Fruit fly (Drosophila melanogaster) whole organism, embryonic: Measurements from ENCODE around the gene CG31551.

Source experiments
- ATbp ChIP-seq: fragments of 200-800 bp; sonication (Bioruptor generic); optimal IDR thresholded peaks from 2 replicates; lab custom pipeline; 2017; ENCODE audit warnings: missing biosample characterization, mild to moderate bottlenecking, missing genetic modification characterization, missing genetic modification reagents
- Abd-B ChIP-seq: fragments of 200-800 bp; sonication (Bioruptor generic); optimal IDR thresholded peaks from 2 replicates; lab custom pipeline; 2018; ENCODE audit warnings: missing biosample characterization, mild to moderate bottlenecking, missing genetic modification characterization, moderate library complexity
- Atf3 ChIP-seq: fragments of 200-800 bp; sonication (Bioruptor generic); optimal IDR thresholded peaks from 3 replicates; lab custom pipeline; 2016; ENCODE audit warnings: missing biosample characterization, missing genetic modification characterization
- Atf6 ChIP-seq: fragments of 200-800 bp; sonication (Bioruptor generic); IDR thresholded peaks from 2 replicates; pipeline ENCODE4 v1.3.6; 2022; ENCODE audit warnings: missing biosample characterization, missing genetic modification characterization
- BEAF-32 ChIP-seq: fragments of 200-800 bp; sonication (Bioruptor generic); optimal IDR thresholded peaks from 3 replicates; lab custom pipeline; 2017; ENCODE audit warnings: missing biosample characterization, missing genetic modification characterization, mild to moderate bottlenecking, moderate library complexity, missing genetic modification reagents
- CG1024 ChIP-seq: fragments of 200-800 bp; sonication (Bioruptor generic); IDR thresholded peaks from 2 replicates; pipeline ENCODE4 v1.3.6; 2022; ENCODE audit warnings: missing biosample characterization, missing genetic modification characterization
- CG11723 ChIP-seq: fragments of 200-800 bp; sonication (Bioruptor generic); optimal IDR thresholded peaks from 2 replicates; lab custom pipeline; 2017; ENCODE audit warnings: missing biosample characterization, mild to moderate bottlenecking, missing genetic modification characterization
- CG12219 ChIP-seq: fragments of 200-800 bp; sonication (Bioruptor generic); optimal IDR thresholded peaks from 3 replicates; lab custom pipeline; 2018; ENCODE audit warnings: missing biosample characterization, mild to moderate bottlenecking, missing genetic modification characterization
- CG13775 ChIP-seq: fragments of 200-800 bp; sonication (Bioruptor generic); optimal IDR thresholded peaks from 3 replicates; lab custom pipeline; 2017; ENCODE audit warnings: missing biosample characterization, mild to moderate bottlenecking, missing genetic modification characterization
- CG15269 ChIP-seq: fragments of 200-800 bp; sonication (Bioruptor generic); optimal IDR thresholded peaks from 2 replicates; lab custom pipeline; 2018; ENCODE audit warnings: missing biosample characterization, mild to moderate bottlenecking, missing genetic modification characterization, moderate library complexity
- CG17912 ChIP-seq: fragments of 200-800 bp; sonication (Bioruptor generic); optimal IDR thresholded peaks from 2 replicates; lab custom pipeline; 2018; ENCODE audit warnings: missing biosample characterization, mild to moderate bottlenecking, missing genetic modification characterization
- CG1792 ChIP-seq: fragments of 200-800 bp; sonication (Bioruptor generic); optimal IDR thresholded peaks from 2 replicates; lab custom pipeline; 2016; ENCODE audit warnings: missing biosample characterization, missing genetic modification characterization
- CG2199 ChIP-seq: fragments of 200-800 bp; sonication (Bioruptor generic); IDR thresholded peaks from 3 replicates; pipeline ENCODE4 v1.3.6; 2022; ENCODE audit warnings: missing biosample characterization, missing genetic modification characterization
- CG2712 ChIP-seq: fragments of 200-800 bp; optimal IDR thresholded peaks from 3 replicates; lab custom pipeline; 2019; ENCODE audit warnings: missing biosample characterization, mild to moderate bottlenecking, missing genetic modification characterization, moderate library complexity
- CG33213 ChIP-seq: fragments of 200-800 bp; sonication (Bioruptor generic); optimal IDR thresholded peaks from 3 replicates; lab custom pipeline; 2016; ENCODE audit warnings: missing biosample characterization, missing genetic modification characterization
- CG4854 ChIP-seq: fragments of 200-800 bp; sonication (Bioruptor generic); optimal IDR thresholded peaks from 2 replicates; lab custom pipeline; 2016; ENCODE audit warnings: missing biosample characterization, missing genetic modification characterization, inconsistent platforms
- CG6254 ChIP-seq: fragments of 200-800 bp; sonication (Bioruptor generic); optimal IDR thresholded peaks from 3 replicates; lab custom pipeline; 2017; ENCODE audit warnings: mild to moderate bottlenecking, missing biosample characterization, missing genetic modification reagents, missing genetic modification characterization
- CG6654 ChIP-seq: fragments of 200-800 bp; sonication (Bioruptor generic); optimal IDR thresholded peaks from 2 replicates; lab custom pipeline; 2017; ENCODE audit warnings: missing biosample characterization, mild to moderate bottlenecking, missing genetic modification characterization
- CG7372 ChIP-seq: fragments of 200-800 bp; sonication (Bioruptor generic); IDR thresholded peaks from 2 replicates; pipeline ENCODE4 v1.3.6; 2022; ENCODE audit warnings: missing biosample characterization, missing genetic modification characterization
- CHES-1-like ChIP-seq: fragments of 200-800 bp; sonication (Bioruptor generic); optimal IDR thresholded peaks from 2 replicates; lab custom pipeline; 2016; ENCODE audit warnings: missing biosample characterization, missing genetic modification characterization
- Deaf1 ChIP-seq: fragments of 200-800 bp; optimal IDR thresholded peaks from 3 replicates; lab custom pipeline; 2019; ENCODE audit warnings: missing biosample characterization, mild to moderate bottlenecking, missing genetic modification characterization, moderate library complexity
- Dref ChIP-seq: fragments of 200-800 bp; sonication (Bioruptor generic); IDR thresholded peaks from 2 replicates; pipeline ENCODE4 v1.3.6; 2022; ENCODE audit warnings: missing biosample characterization, missing genetic modification characterization
- Hr39 ChIP-seq: fragments of >200 bp; optimal IDR thresholded peaks from 2 replicates; lab custom pipeline; 2017
- Hr51 ChIP-seq, 2 experiments: fragments of 200-800 bp; sonication (Bioruptor generic); optimal IDR thresholded peaks; 2 replicates in 1 of 2; 3 replicates in 1 of 2; lab custom pipeline; 2016 to 2018; ENCODE audit warnings: missing biosample characterization in 2 of 2, missing genetic modification characterization in 2 of 2, mild to moderate bottlenecking in 1 of 2, moderate library complexity in 1 of 2
- Kr ChIP-seq: fragments of 200-800 bp; sonication (Bioruptor generic); optimal IDR thresholded peaks from 2 replicates; lab custom pipeline; 2017; ENCODE audit warnings: missing biosample characterization, mild to moderate bottlenecking, missing genetic modification characterization
- MBD-R2 ChIP-seq: fragments of 200-800 bp; sonication (Bioruptor generic); IDR thresholded peaks from 2 replicates; pipeline ENCODE4 v1.3.6; 2022; ENCODE audit warnings: missing biosample characterization, missing genetic modification characterization
- TFAM ChIP-seq: fragments of 200-800 bp; sonication (Bioruptor generic); optimal IDR thresholded peaks from 2 replicates; lab custom pipeline; 2017; ENCODE audit warnings: missing biosample characterization, missing genetic modification characterization, inconsistent platforms
- Taf1 ChIP-seq: fragments of 200-800 bp; sonication (Bioruptor generic); IDR thresholded peaks from 2 replicates; pipeline ENCODE4 v1.3.6; 2022; ENCODE audit warnings: missing biosample characterization, missing genetic modification characterization
- ab ChIP-seq: fragments of 200-800 bp; sonication (Bioruptor generic); optimal IDR thresholded peaks from 2 replicates; lab custom pipeline; 2016; ENCODE audit warnings: missing biosample characterization, missing genetic modification characterization
- ac ChIP-seq: fragments of 200-800 bp; sonication (Bioruptor generic); optimal IDR thresholded peaks from 3 replicates; lab custom pipeline; 2017; ENCODE audit warnings: missing biosample characterization, mild to moderate bottlenecking, missing genetic modification characterization
- al ChIP-seq: fragments of 200-800 bp; sonication (Bioruptor generic); IDR thresholded peaks from 2 replicates; pipeline ENCODE4 v1.3.6; 2022; ENCODE audit warnings: missing biosample characterization, missing genetic modification characterization
- ash1 ChIP-seq: fragments of 200-800 bp; sonication (Bioruptor generic); optimal IDR thresholded peaks from 2 replicates; lab custom pipeline; 2018; ENCODE audit warnings: missing biosample characterization, mild to moderate bottlenecking, missing genetic modification characterization
- bowl ChIP-seq: fragments of 200-800 bp; sonication (Bioruptor generic); IDR thresholded peaks from 2 replicates; pipeline ENCODE4 v1.3.6; 2022; ENCODE audit warnings: missing biosample characterization, missing genetic modification characterization
- chn ChIP-seq: fragments of 200-800 bp; sonication (Bioruptor generic); optimal IDR thresholded peaks from 2 replicates; lab custom pipeline; 2016; ENCODE audit warnings: missing biosample characterization, missing genetic modification characterization
- dpn ChIP-seq, 2 experiments: fragments of 200-800 bp; sonication (Bioruptor generic); optimal IDR thresholded peaks; 3 replicates each; lab custom pipeline; 2016; ENCODE audit warnings: missing biosample characterization in 2 of 2, missing genetic modification characterization in 2 of 2
- en ChIP-seq: fragments of 200-800 bp; sonication (Bioruptor generic); optimal IDR thresholded peaks from 2 replicates; lab custom pipeline; 2016; ENCODE audit warnings: missing biosample characterization, missing genetic modification characterization
- knrl ChIP-seq: fragments of 200-800 bp; sonication (Bioruptor generic); IDR thresholded peaks from 3 replicates; pipeline ENCODE4 v1.3.6; 2022; ENCODE audit warnings: missing biosample characterization, missing genetic modification characterization; ENCODE audit not compliant: partially characterized antibody
- mam ChIP-seq: fragments of 200-800 bp; sonication (Bioruptor generic); optimal IDR thresholded peaks from 3 replicates; lab custom pipeline; 2016; ENCODE audit warnings: missing biosample characterization, missing genetic modification characterization
- nau ChIP-seq: fragments of 200-800 bp; sonication (Bioruptor generic); optimal IDR thresholded peaks from 3 replicates; lab custom pipeline; 2017; ENCODE audit warnings: missing biosample characterization, mild to moderate bottlenecking, missing genetic modification characterization, missing genetic modification reagents
- nerfin-2 ChIP-seq: fragments of 200-800 bp; sonication (Bioruptor generic); IDR thresholded peaks from 2 replicates; pipeline ENCODE4 v1.3.6; 2022; ENCODE audit warnings: missing biosample characterization, missing genetic modification characterization; ENCODE audit not compliant: partially characterized antibody
- org-1 ChIP-seq: fragments of 200-800 bp; sonication (Bioruptor generic); optimal IDR thresholded peaks from 2 replicates; lab custom pipeline; 2017; ENCODE audit warnings: missing biosample characterization, missing genetic modification characterization
- pho ChIP-seq: fragments of 200-800 bp; sonication (Bioruptor generic); optimal IDR thresholded peaks from 2 replicates; lab custom pipeline; 2016; ENCODE audit warnings: missing biosample characterization, missing genetic modification characterization
- prd ChIP-seq, 3 experiments: fragments of >200 bp in 2 of 3; fragments of 200-800 bp in 1 of 3; sonication (Bioruptor generic) in 1 of 3; optimal IDR thresholded peaks in 2 of 3; IDR thresholded peaks in 1 of 3; 2 replicates in 2 of 3; 3 replicates in 1 of 3; pipeline versions ENCODE4 v1.3.6 to Lab custom; 2017 to 2022; ENCODE audit warnings: missing biosample characterization in 1 of 3, missing genetic modification characterization in 1 of 3
- psq ChIP-seq: fragments of 200-800 bp; sonication (Bioruptor generic); optimal IDR thresholded peaks from 2 replicates; lab custom pipeline; 2017; ENCODE audit warnings: missing biosample characterization, missing genetic modification characterization
- run ChIP-seq: fragments of 200-800 bp; sonication (Bioruptor generic); optimal IDR thresholded peaks from 3 replicates; lab custom pipeline; 2018; ENCODE audit warnings: missing biosample characterization, mild to moderate bottlenecking, missing genetic modification characterization
- slp2 ChIP-seq: fragments of 200-800 bp; sonication (Bioruptor generic); optimal IDR thresholded peaks from 2 replicates; lab custom pipeline; 2016; ENCODE audit warnings: missing biosample characterization, missing genetic modification characterization
- tup ChIP-seq: fragments of 200-800 bp; sonication (Bioruptor generic); optimal IDR thresholded peaks from 2 replicates; lab custom pipeline; 2016; ENCODE audit warnings: missing biosample characterization, mild to moderate bottlenecking, missing genetic modification characterization, moderate library complexity
- tx ChIP-seq: fragments of 200-800 bp; sonication (Bioruptor generic); optimal IDR thresholded peaks from 2 replicates; lab custom pipeline; 2016; ENCODE audit warnings: missing biosample characterization, missing genetic modification characterization
- wor ChIP-seq: fragments of 200-800 bp; sonication (Bioruptor generic); IDR thresholded peaks from 2 replicates; pipeline ENCODE4 v1.3.6; 2022; ENCODE audit warnings: missing biosample characterization, missing genetic modification characterization
- z ChIP-seq: fragments of 200-800 bp; sonication (Bioruptor generic); IDR thresholded peaks from 3 replicates; pipeline ENCODE4 v1.3.6; 2022; ENCODE audit warnings: missing biosample characterization, missing genetic modification characterization

The CG31551 gene

DNA sequence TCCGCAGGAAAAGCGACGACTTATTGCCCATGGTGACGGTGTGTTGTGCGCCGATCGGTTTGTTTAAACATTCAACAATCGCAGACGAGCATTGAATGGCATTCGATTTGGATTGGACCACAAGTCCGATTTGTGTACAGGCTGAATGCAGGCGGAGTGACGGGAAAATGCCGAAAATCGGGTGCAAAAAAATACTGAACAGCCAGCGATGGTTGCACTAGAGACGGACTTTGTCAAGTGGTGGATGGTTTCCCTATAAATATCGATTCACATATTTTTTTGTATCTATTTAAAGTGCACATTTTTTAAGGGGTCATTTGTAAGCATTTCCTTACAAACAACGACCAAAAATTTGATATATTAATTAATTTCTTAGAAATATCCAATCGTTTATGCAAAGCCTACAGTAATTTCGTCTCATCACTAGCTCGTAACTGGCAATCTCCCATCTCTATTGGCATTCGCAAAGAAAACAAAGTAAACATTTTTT is 27.1 kb downstream of the CG31551 start, which contains the start of the genes elm and MED27 (continued):
- TF ChIP-seq CG15269 (tag; lab: Kevin White, UChicago) = peak; percentile 90
- TF ChIP-seq Taf1 (GFP tag; lab: Robert Waterston, UW) = peak; percentile 90
- no peak; the same call in 2 of the 3 replicates for TF ChIP-seq z (GFP tag; lab: Robert Waterston, UW)
- peak; percentile 94 for TF ChIP-seq CHES-1-like
- TF ChIP-seq bowl (GFP tag; lab: Robert Waterston, UW) = 0 out of 2 replicates have a peak, but pooled peaks have one; percentile 42
- peak; percentile 75 for TF ChIP-seq CG12219 (GFP tag; lab: Kevin White, UChicago)
- peak; percentile 88 to 92 for TF ChIP-seq Hr51 (GFP tag; optimal IDR thresholded peaks at IDR 0.05; lab: Kevin White, UChicago)
- peak; percentile 68 for TF ChIP-seq ATbp
- TF ChIP-seq Deaf1 (tag; lab: Kevin White, UChicago) = peak; percentile 68
- peak; percentile 89 for TF ChIP-seq wor (GFP tag; lab: Robert Waterston, UW)
- no peak for TF ChIP-seq Kr (GFP tag; lab: Kevin White, UChicago)
- TF ChIP-seq knrl (GFP tag; lab: Robert Waterston, UW) = peak; percentile 98
- peak; percentile 53 for TF ChIP-seq Dref (GFP tag; lab: Robert Waterston, UW)
- TF ChIP-seq dpn (GFP tag; optimal IDR thresholded peaks at IDR 0.05; lab: Kevin White, UChicago) = peak; percentile 95 to 96
- TF ChIP-seq al (GFP tag; lab: Robert Waterston, UW) = peak; percentile 94
- peak; percentile 81 for TF ChIP-seq CG11723 (GFP tag; lab: Kevin White, UChicago)
- peak; percentile 95 for TF ChIP-seq CG2712 (tag; lab: Kevin White, UChicago)
- peak; percentile 88 for TF ChIP-seq nerfin-2 (GFP tag; lab: Robert Waterston, UW)
- peak; percentile 35 for TF ChIP-seq ash1 (GFP tag; lab: Kevin White, UChicago)
- TF ChIP-seq CG33213 (GFP tag; lab: Kevin White, UChicago) = peak; percentile 94
- peak; percentile 81 for TF ChIP-seq slp2
- peak; percentile 95 for TF ChIP-seq chn (GFP tag; lab: Kevin White, UChicago)
- peak; percentile 61 for TF ChIP-seq org-1
- TF ChIP-seq tup (GFP tag; lab: Kevin White, UChicago) = peak; percentile 73
- peak; percentile 86 for TF ChIP-seq CG4854 (GFP tag; lab: Kevin White, UChicago)
- TF ChIP-seq TFAM (GFP tag; lab: Kevin White, UChicago) = peak; percentile 62
- TF ChIP-seq Hr39 (lab: Kevin White, UChicago) = no peak
- peak; percentile 97 for TF ChIP-seq Abd-B (GFP tag; lab: Kevin White, UChicago)
- peak; percentile 99 for TF ChIP-seq BEAF-32 (GFP tag; lab: Kevin White, UChicago)
- 0 out of 3 replicates have a peak, but pooled peaks have one; percentile 67 for TF ChIP-seq CG2199 (GFP tag; lab: Robert Waterston, UW)
- peak; percentile 95 for TF ChIP-seq MBD-R2
- TF ChIP-seq CG6254 (GFP tag; lab: Kevin White, UChicago) = peak; percentile 53
- peak; percentile 61 for TF ChIP-seq CG6654 (GFP tag; lab: Kevin White, UChicago)
- TF ChIP-seq CG1024 (GFP tag; lab: Robert Waterston, UW) = peak; percentile 60; the same call in 1 of the 2 replicates
- no peak for TF ChIP-seq ac (GFP tag; lab: Kevin White, UChicago)
- peak; percentile 80 for TF ChIP-seq psq (GFP tag; lab: Kevin White, UChicago)
- no peak for TF ChIP-seq CG17912
- TF ChIP-seq mam = peak; percentile 96
- TF ChIP-seq Atf3 (GFP tag; lab: Kevin White, UChicago) = peak; percentile 87
- TF ChIP-seq prd (optimal IDR thresholded peaks at IDR 0.05; lab: Kevin White, UChicago) = no peak
- TF ChIP-seq prd (GFP tag; IDR thresholded peaks at IDR 0.05; lab: Robert Waterston, UW) = peak; percentile 98
- TF ChIP-seq en (GFP tag; lab: Kevin White, UChicago) = peak; percentile 74
- peak; percentile 48 for TF ChIP-seq run (tag; lab: Kevin White, UChicago)
- peak; percentile 94 for TF ChIP-seq pho (GFP tag; lab: Kevin White, UChicago)
- peak; percentile 96 for TF ChIP-seq CG13775 (GFP tag; lab: Kevin White, UChicago)
- TF ChIP-seq ab = peak; percentile 80
- TF ChIP-seq CG1792 (GFP tag; lab: Kevin White, UChicago) = peak; percentile 73
- TF ChIP-seq Atf6 (GFP tag; lab: Robert Waterston, UW) = peak; percentile 87
- no peak for TF ChIP-seq nau
- TF ChIP-seq CG7372 (GFP tag; lab: Robert Waterston, UW) = peak; percentile 95
- peak; percentile 92 for TF ChIP-seq tx (GFP tag; lab: Kevin White, UChicago)
